Worm (Caenorhabditis elegans) whole organism, L1 larva: ENCODE results near the gene C33G8.13.

Source experiments
- C04F5.9 ChIP-seq: sonication (generic microtip); optimal IDR thresholded peaks from 2 replicates; lab custom pipeline; 2016; ENCODE audit warnings: missing genetic modification characterization, missing compliant biosample characterization
- C16A3.4 ChIP-seq: fragments of 150-350 bp; optimal IDR thresholded peaks from 2 replicates; lab custom pipeline; 2014; ENCODE audit warnings: missing biosample characterization, missing genetic modification characterization
- C34B4.2 ChIP-seq: sonication (generic microtip); optimal IDR thresholded peaks from 2 replicates; lab custom pipeline; 2017; ENCODE audit warnings: mild to moderate bottlenecking, missing genetic modification characterization, missing compliant biosample characterization
- F16B12.6 ChIP-seq: fragments of 150-350 bp; optimal IDR thresholded peaks from 2 replicates; lab custom pipeline; 2014; ENCODE audit warnings: missing biosample characterization, missing genetic modification characterization
- aha-1 ChIP-seq: fragments of 150-350 bp; optimal IDR thresholded peaks from 2 replicates; lab custom pipeline; 2014; ENCODE audit warnings: missing biosample characterization, missing genetic modification characterization
- alr-1 ChIP-seq: fragments of 200-800 bp; sonication (Bioruptor generic); optimal IDR thresholded peaks from 2 replicates; lab custom pipeline; 2018; ENCODE audit warnings: borderline replicate concordance, mild to moderate bottlenecking, missing genetic modification characterization, missing compliant biosample characterization
- aly-2 ChIP-seq: fragments of 150-350 bp; optimal IDR thresholded peaks from 2 replicates; lab custom pipeline; 2014; ENCODE audit warnings: missing biosample characterization, missing genetic modification characterization
- ama-1 ChIP-seq: fragments of 150-350 bp; optimal IDR thresholded peaks from 2 replicates; lab custom pipeline; 2014
- blmp-1 ChIP-seq: fragments of 150-350 bp; optimal IDR thresholded peaks from 2 replicates; lab custom pipeline; 2014; ENCODE audit warnings: missing biosample characterization, missing genetic modification characterization
- ceh-63 ChIP-seq: fragments of 200-800 bp; sonication (Bioruptor generic); optimal IDR thresholded peaks from 2 replicates; lab custom pipeline; 2018; ENCODE audit warnings: mild to moderate bottlenecking, missing genetic modification characterization, missing compliant biosample characterization
- ceh-82 ChIP-seq, 3 experiments: fragments of 150-350 bp in 1 of 3; sonication (generic microtip) in 2 of 3; optimal IDR thresholded peaks; 2 replicates each; lab custom pipeline; 2014 to 2017; ENCODE audit warnings: missing biosample characterization in 3 of 3, missing genetic modification characterization in 3 of 3
- ceh-88 ChIP-seq: fragments of 200-800 bp; sonication (Bioruptor generic); IDR thresholded peaks from 2 replicates; pipeline ENCODE4 v1.3.6; 2022; ENCODE audit warnings: missing genetic modification characterization, missing compliant biosample characterization
- ceh-90 ChIP-seq: sonication (generic microtip); optimal IDR thresholded peaks from 2 replicates; lab custom pipeline; 2016; ENCODE audit warnings: missing genetic modification characterization, missing compliant biosample characterization
- ces-1 ChIP-seq: fragments of 150-350 bp; optimal IDR thresholded peaks from 2 replicates; lab custom pipeline; 2014; ENCODE audit warnings: missing biosample characterization, missing genetic modification reagents, missing genetic modification characterization
- efl-1 ChIP-seq, 4 experiments: fragments of 150-350 bp; optimal IDR thresholded peaks in 3 of 4; peaks in 1 of 4; 1 replicate in 1 of 4; 2 replicates in 3 of 4; lab custom pipeline; 2014; ENCODE audit warnings: missing biosample characterization in 2 of 4, missing genetic modification characterization in 2 of 4, missing genetic modification reagents in 2 of 4
- egl-27 ChIP-seq, 2 experiments: fragments of 150-350 bp in 1 of 2; sonication (generic microtip); optimal IDR thresholded peaks; 3 replicates each; lab custom pipeline; 2017 to 2018; ENCODE audit warnings: missing biosample characterization in 2 of 2, missing genetic modification characterization in 2 of 2, missing genetic modification reagents in 2 of 2
- elt-2 ChIP-seq: sonication (generic microtip); optimal IDR thresholded peaks from 2 replicates; lab custom pipeline; 2016; ENCODE audit warnings: missing genetic modification characterization, mild to moderate bottlenecking, inconsistent platforms, missing compliant biosample characterization, missing genetic modification reagents
- ets-5 ChIP-seq: fragments of 200-800 bp; sonication (Bioruptor generic); IDR thresholded peaks from 2 replicates; pipeline ENCODE4 v1.3.6; 2022; ENCODE audit warnings: missing genetic modification characterization, missing compliant biosample characterization
- fkh-10 ChIP-seq: sonication (generic microtip); optimal IDR thresholded peaks from 2 replicates; lab custom pipeline; 2017; ENCODE audit warnings: missing biosample characterization, missing genetic modification reagents, missing genetic modification characterization
- irx-1 ChIP-seq: sonication (generic microtip); optimal IDR thresholded peaks from 2 replicates; lab custom pipeline; 2016; ENCODE audit warnings: missing genetic modification characterization, missing compliant biosample characterization
- lin-13 ChIP-seq: fragments of 150-350 bp; optimal IDR thresholded peaks from 2 replicates; lab custom pipeline; 2014; ENCODE audit warnings: missing biosample characterization, missing genetic modification reagents, missing genetic modification characterization
- lin-14 ChIP-seq: fragments of 200-800 bp; sonication (Bioruptor generic); optimal IDR thresholded peaks from 2 replicates; lab custom pipeline; 2018; ENCODE audit warnings: mild to moderate bottlenecking, missing genetic modification characterization, moderate library complexity, missing compliant biosample characterization
- lir-3 ChIP-seq: sonication (generic microtip); optimal IDR thresholded peaks from 2 replicates; lab custom pipeline; 2016; ENCODE audit warnings: mild to moderate bottlenecking, missing genetic modification characterization, moderate library complexity, missing compliant biosample characterization; ENCODE audit not compliant: poor library complexity
- mdl-1 ChIP-seq, 2 experiments: fragments of 150-350 bp; optimal IDR thresholded peaks; 2 replicates each; lab custom pipeline; 2014 to 2017; ENCODE audit warnings: missing biosample characterization in 2 of 2, missing genetic modification characterization in 2 of 2, inconsistent platforms in 1 of 2
- mef-2 ChIP-seq: fragments of 150-350 bp; optimal IDR thresholded peaks from 2 replicates; lab custom pipeline; 2014; ENCODE audit warnings: missing biosample characterization, missing genetic modification characterization
- mep-1 ChIP-seq: fragments of 150-350 bp; optimal IDR thresholded peaks from 2 replicates; lab custom pipeline; 2014; ENCODE audit warnings: missing biosample characterization, missing genetic modification characterization
- nhr-19 ChIP-seq: fragments of 200-800 bp; sonication (Bioruptor generic); conservative IDR thresholded peaks from 2 replicates; pipeline ENCODE4 v1.3.6; 2022; ENCODE audit warnings: missing genetic modification characterization, missing compliant biosample characterization
- nhr-20 ChIP-seq: sonication (generic microtip); optimal IDR thresholded peaks from 2 replicates; lab custom pipeline; 2016; ENCODE audit warnings: mild to moderate bottlenecking, missing genetic modification characterization, missing compliant biosample characterization
- nhr-237 ChIP-seq: fragments of 150-350 bp; optimal IDR thresholded peaks from 2 replicates; lab custom pipeline; 2014; ENCODE audit warnings: missing biosample characterization, missing genetic modification characterization
- nhr-28 ChIP-seq: fragments of 150-350 bp; optimal IDR thresholded peaks from 2 replicates; lab custom pipeline; 2014; ENCODE audit warnings: missing biosample characterization, missing genetic modification characterization
- nhr-47 ChIP-seq: sonication (generic microtip); optimal IDR thresholded peaks from 2 replicates; lab custom pipeline; 2016; ENCODE audit warnings: mild to moderate bottlenecking, missing genetic modification characterization, moderate library complexity, missing compliant biosample characterization
- nhr-71 ChIP-seq: sonication (generic microtip); optimal IDR thresholded peaks from 2 replicates; lab custom pipeline; 2016; ENCODE audit warnings: mild to moderate bottlenecking, missing genetic modification characterization, moderate library complexity, missing compliant biosample characterization
- nhr-76 ChIP-seq: sonication (generic microtip); optimal IDR thresholded peaks from 2 replicates; lab custom pipeline; 2017; ENCODE audit warnings: missing biosample characterization, missing genetic modification characterization
- nhr-77 ChIP-seq: fragments of 150-350 bp; optimal IDR thresholded peaks from 2 replicates; lab custom pipeline; 2014; ENCODE audit warnings: missing biosample characterization, missing genetic modification characterization
- pax-3 ChIP-seq: fragments of 200-800 bp; sonication (Bioruptor generic); optimal IDR thresholded peaks from 2 replicates; lab custom pipeline; 2018; ENCODE audit warnings: mild to moderate bottlenecking, missing genetic modification characterization, moderate library complexity, missing compliant biosample characterization
- rnt-1 ChIP-seq: sonication (generic microtip); optimal IDR thresholded peaks from 2 replicates; lab custom pipeline; 2016; ENCODE audit warnings: mild to moderate bottlenecking, missing genetic modification characterization, moderate library complexity, missing compliant biosample characterization
- snu-23 ChIP-seq: sonication (generic microtip); optimal IDR thresholded peaks from 2 replicates; lab custom pipeline; 2016; ENCODE audit warnings: missing genetic modification characterization, missing compliant biosample characterization
- sup-37 ChIP-seq: fragments of 200-800 bp; sonication (Bioruptor generic); optimal IDR thresholded peaks from 2 replicates; lab custom pipeline; 2018; ENCODE audit warnings: mild to moderate bottlenecking, missing genetic modification characterization, missing compliant biosample characterization
- unc-130 ChIP-seq: fragments of 150-350 bp; optimal IDR thresholded peaks from 2 replicates; lab custom pipeline; 2017; ENCODE audit warnings: missing biosample characterization, missing genetic modification characterization, inconsistent platforms
- unc-62 ChIP-seq: fragments of 150-350 bp; optimal IDR thresholded peaks from 2 replicates; lab custom pipeline; 2014; ENCODE audit warnings: missing biosample characterization, missing genetic modification reagents, missing genetic modification characterization
- unc-86 ChIP-seq: sonication (generic microtip); optimal IDR thresholded peaks from 2 replicates; lab custom pipeline; 2016; ENCODE audit warnings: missing genetic modification characterization, missing compliant biosample characterization
- unc-98 ChIP-seq: fragments of 200-800 bp; sonication (Bioruptor generic); IDR thresholded peaks from 2 replicates; pipeline ENCODE4 v1.3.6; 2022; ENCODE audit warnings: missing genetic modification characterization, missing compliant biosample characterization
- xbp-1 ChIP-seq: sonication (generic microtip); optimal IDR thresholded peaks from 2 replicates; lab custom pipeline; 2016; ENCODE audit warnings: missing genetic modification characterization, missing compliant biosample characterization
- ztf-11 ChIP-seq, 2 experiments: sonication (generic microtip); optimal IDR thresholded peaks; 2 replicates each; lab custom pipeline; 2016 to 2017; ENCODE audit warnings: missing genetic modification characterization in 2 of 2, missing biosample characterization in 1 of 2, missing compliant biosample characterization in 1 of 2

C33G8.13 gene

ce11 chrV:7005964-7006363, 9.8 kb downstream of the C33G8.13 start, which contains the start of gene spig-10:
spig-10 (plus strand) TSS chrV:7006264.
- TF ChIP-seq nhr-20 (tag; lab: Kevin White, UChicago) (no peak), efl-1 (optimal IDR thresholded peaks at IDR 0.05; lab: Kevin White, UChicago) (no peak), efl-1 (GFP tag; optimal IDR thresholded peaks at IDR 0.05 in 1 of 2; lab: Kevin White, UChicago) (no peak), egl-27 (tag; optimal IDR thresholded peaks at IDR 0.05; lab: Kevin White, UChicago) (no peak), aha-1 (tag; lab: Kevin White, UChicago) (no peak), pax-3 (tag; lab: Kevin White, UChicago) (no peak), nhr-237 (tag; lab: Kevin White, UChicago) (no peak), ets-5 (GFP tag; lab: Robert Waterston, UW) (no peak), lin-14 (GFP tag; lab: Kevin White, UChicago) (no peak), unc-98 (no peak), lir-3 (no peak), C04F5.9 (no peak), ztf-11 (tag; optimal IDR thresholded peaks at IDR 0.05; lab: Kevin White, UChicago) (no peak), unc-130 (no peak), mdl-1 (tag; optimal IDR thresholded peaks at IDR 0.05; lab: Kevin White, UChicago) (no peak), unc-86 (no peak), nhr-47 (tag; lab: Kevin White, UChicago) (no peak), sup-37 (GFP tag; lab: Kevin White, UChicago) (no peak), unc-62 (GFP tag; lab: Kevin White, UChicago) (no peak), irx-1 (tag; lab: Kevin White, UChicago) (no peak), ceh-90 (no peak)

ce11 chrV:7003850-7004249, 11.9 kb downstream of the C33G8.13 start, which contains the start of gene srab-4:
srab-4 (plus strand) TSS chrV:7004150.
- TF ChIP-seq lin-13 (GFP tag; lab: Kevin White, UChicago) (no peak), sup-37 (GFP tag; lab: Kevin White, UChicago) (no peak), nhr-77 (tag; lab: Kevin White, UChicago) (no peak), aly-2 (tag; lab: Kevin White, UChicago) (no peak), ceh-88 (GFP tag; lab: Robert Waterston, UW) (no peak), rnt-1 (tag; lab: Kevin White, UChicago) (no peak), xbp-1 (tag; lab: Kevin White, UChicago) (no peak)

- TF ChIP-seq efl-1 (optimal IDR thresholded peaks at IDR 0.05; lab: Kevin White, UChicago) (no peak), efl-1 (GFP tag; optimal IDR thresholded peaks at IDR 0.05 in 1 of 2; lab: Kevin White, UChicago) (peak in 1 of 2 experiments; percentile 75), lin-14 (GFP tag; lab: Kevin White, UChicago) (no peak), xbp-1 (tag; lab: Kevin White, UChicago) (no peak), nhr-19 (GFP tag; lab: Robert Waterston, UW) (no peak), irx-1 (tag; lab: Kevin White, UChicago) (no peak), elt-2 (peak; percentile 1)
These were observed 15.0 kb downstream of the C33G8.13 start for ce11 chrV:7000734-7001133.

- TF ChIP-seq blmp-1 (tag; lab: Kevin White, UChicago), result peak; percentile 41
- peak; percentile 8 for TF ChIP-seq irx-1 (tag; lab: Kevin White, UChicago)
- peak; percentile 22 for TF ChIP-seq mep-1 (tag; lab: Kevin White, UChicago)
- no peak for TF ChIP-seq nhr-28 (tag; lab: Kevin White, UChicago)
- no peak for TF ChIP-seq ceh-82 (tag; optimal IDR thresholded peaks at IDR 0.05; lab: Kevin White, UChicago)
- TF ChIP-seq nhr-71 (tag; lab: Kevin White, UChicago), result peak; percentile 50
- no peak for TF ChIP-seq fkh-10 (GFP tag; lab: Kevin White, UChicago)
- no peak for TF ChIP-seq nhr-76
- no peak for TF ChIP-seq F16B12.6 (tag; lab: Kevin White, UChicago)
- TF ChIP-seq alr-1 (tag; lab: Kevin White, UChicago), result no peak
- no peak for TF ChIP-seq ztf-11 (tag; optimal IDR thresholded peaks at IDR 0.05; lab: Kevin White, UChicago)
- TF ChIP-seq nhr-20 (tag; lab: Kevin White, UChicago), result peak; percentile 68
- TF ChIP-seq lin-14 (GFP tag; lab: Kevin White, UChicago), result peak; percentile 68
- TF ChIP-seq ces-1 (GFP tag; lab: Kevin White, UChicago), result no peak
- no peak for TF ChIP-seq ama-1 (lab: Kevin White, UChicago)
- peak; percentile 2 to 3 for TF ChIP-seq efl-1 (optimal IDR thresholded peaks at IDR 0.05; lab: Kevin White, UChicago)
- TF ChIP-seq efl-1 (GFP tag; optimal IDR thresholded peaks at IDR 0.05 in 1 of 2; lab: Kevin White, UChicago), result peak; percentile 1 to 77
- TF ChIP-seq rnt-1 (tag; lab: Kevin White, UChicago), result no peak
- no peak for TF ChIP-seq xbp-1 (tag; lab: Kevin White, UChicago)
- no peak for TF ChIP-seq mef-2 (tag; lab: Kevin White, UChicago)
- no peak for TF ChIP-seq lin-13 (GFP tag; lab: Kevin White, UChicago)
- no peak for TF ChIP-seq nhr-47 (tag; lab: Kevin White, UChicago)
- peak; percentile 50 for TF ChIP-seq snu-23 (GFP tag; lab: Kevin White, UChicago)
- no peak for TF ChIP-seq C16A3.4 (tag; lab: Kevin White, UChicago)
- no peak for TF ChIP-seq C34B4.2 (tag; lab: Kevin White, UChicago)
- TF ChIP-seq ceh-88 (GFP tag; lab: Robert Waterston, UW), result no peak
- TF ChIP-seq ceh-63 (GFP tag; lab: Kevin White, UChicago), result no peak
- TF ChIP-seq elt-2, result peak; percentile 55
These were observed 17.4 kb downstream of the C33G8.13 start, which contains the start of gene nhr-42 for ce11 chrV:6998303-6998884. nhr-42 (plus strand) TSS chrV:6998819.
